Worm (Caenorhabditis elegans): ENCODE data around the gene mdt-4.

mdt-4 gene

DNA sequence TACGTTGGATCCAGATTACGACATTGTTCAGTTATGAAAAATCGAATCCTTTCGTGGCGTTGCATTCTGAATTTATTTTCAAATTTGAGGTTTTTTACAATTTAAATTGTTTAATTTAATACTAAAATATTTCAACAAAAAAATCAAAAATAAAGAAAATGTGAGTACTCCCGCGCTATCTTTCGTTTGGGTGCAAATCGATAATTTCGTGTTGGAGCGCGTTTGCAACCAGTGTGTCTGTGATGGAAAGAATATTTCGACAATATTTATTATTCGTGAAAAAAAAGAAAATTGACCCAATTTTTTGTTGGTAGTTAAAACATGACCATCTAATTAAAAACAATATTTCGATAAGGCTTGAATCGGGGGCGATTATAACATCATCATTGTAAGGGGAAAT lies 41.7 kb downstream of the mdt-4 start, which contains the start of gene R05F9.9 (continued):
- TF ChIP-seq spr-3 (GFP tag; optimal IDR thresholded peaks at IDR 0.05) (no peak), nhr-28 (tag; optimal IDR thresholded peaks at IDR 0.05) (no peak), dpl-1 (GFP tag; optimal IDR thresholded peaks at IDR 0.05) (peak; percentile 54), madf-5 (GFP tag; IDR thresholded peaks at IDR 0.05) (no peak), mes-2 (tag; optimal IDR thresholded peaks at IDR 0.05; ENCODE audit: poor library complexity, severe bottlenecking) (peak; percentile 68), fkh-10 (GFP tag; optimal IDR thresholded peaks at IDR 0.05) (no peak), ceh-82 (tag; optimal IDR thresholded peaks at IDR 0.05) (no peak), mdl-1 (tag; optimal IDR thresholded peaks at IDR 0.05) (no peak), unc-62 (GFP tag; optimal IDR thresholded peaks at IDR 0.05 in 1 of 2) (no peak), unc-62 (tag; optimal IDR thresholded peaks at IDR 0.05) (no peak), lir-3 (tag; optimal IDR thresholded peaks at IDR 0.05) (no peak), madf-9 (GFP tag; conservative IDR thresholded peaks at IDR 0.05) (no peak), sdz-12 (GFP tag; optimal IDR thresholded peaks at IDR 0.05) (no peak), F49E8.2 (tag; optimal IDR thresholded peaks at IDR 0.05; ENCODE audit: borderline replicate concordance) (peak; percentile 0), lin-39 (tag; optimal IDR thresholded peaks at IDR 0.05) (no peak), Y75B8A.6 (GFP tag; IDR thresholded peaks at IDR 0.05) (no peak), hmg-1.1 (GFP tag; IDR thresholded peaks at IDR 0.05) (no peak), tra-1 (GFP tag; IDR thresholded peaks at IDR 0.05) (no peak), dmd-8 (GFP tag; IDR thresholded peaks at IDR 0.05) (no peak), unc-39 (tag; optimal IDR thresholded peaks at IDR 0.05) (no peak), php-3 (GFP tag; IDR thresholded peaks at IDR 0.05) (no peak), daf-8 (GFP tag; IDR thresholded peaks at IDR 0.05) (no peak), aha-1 (tag) (peak; percentile 49), ceh-62 (tag; optimal IDR thresholded peaks at IDR 0.05) (no peak), ztf-7 (tag; optimal IDR thresholded peaks at IDR 0.05) (no peak), nhr-11 (tag; optimal IDR thresholded peaks at IDR 0.05) (no peak), R02D3.7 (tag; optimal IDR thresholded peaks at IDR 0.05) (no peak), saeg-2 (GFP tag; IDR thresholded peaks at IDR 0.05) (no peak), ctbp-1 (GFP tag; IDR thresholded peaks at IDR 0.05) (no peak), nhr-111 (GFP tag; optimal IDR thresholded peaks at IDR 0.05) (no peak), dmd-9 (GFP tag; IDR thresholded peaks at IDR 0.05) (no peak), gei-8 (GFP tag; optimal IDR thresholded peaks at IDR 0.05) (no peak), T26A8.4 (GFP tag; IDR thresholded peaks at IDR 0.05) (0 out of 2 replicates have a peak, but pooled peaks have one; percentile 13), Y105C5A.15 (GFP tag; IDR thresholded peaks at IDR 0.05) (no peak), F10B5.3 (tag; optimal IDR thresholded peaks at IDR 0.05) (no peak), nhr-102 (tag; optimal IDR thresholded peaks at IDR 0.05) (peak; percentile 16), daf-19 (GFP tag; conservative IDR thresholded peaks at IDR 0.05) (0 out of 2 replicates have a peak, but pooled peaks have one; percentile 33), lin-13 (GFP tag; optimal IDR thresholded peaks at IDR 0.05) (peak; percentile 46), lsy-2 (tag; optimal IDR thresholded peaks at IDR 0.05) (peak in 1 of 2 experiments; percentile 75), ceh-44 (GFP tag; IDR thresholded peaks at IDR 0.05) (no peak), nhr-77 (tag; optimal IDR thresholded peaks at IDR 0.05) (no peak), mep-1 (tag; optimal IDR thresholded peaks at IDR 0.05) (peak; percentile 70), mxl-2 (GFP tag; conservative IDR thresholded peaks at IDR 0.05) (no peak), dve-1 (tag; optimal IDR thresholded peaks at IDR 0.05; ENCODE audit: insufficient read depth) (peak; percentile 58), Y48G9A.11 (GFP tag; IDR thresholded peaks at IDR 0.05) (no peak), jun-1 (tag; optimal IDR thresholded peaks at IDR 0.05) (no peak), ces-1 (GFP tag; optimal IDR thresholded peaks at IDR 0.05) (no peak), ZK337.2 (GFP tag; IDR thresholded peaks at IDR 0.05) (no peak), pqm-1 (tag; optimal IDR thresholded peaks at IDR 0.05) (no peak), hif-1 (tag; optimal IDR thresholded peaks at IDR 0.05) (no peak), lin-38 (GFP tag; IDR thresholded peaks at IDR 0.05) (peak; percentile 77), spr-1 (tag; optimal IDR thresholded peaks at IDR 0.05) (peak; percentile 28)
